Fruit fly (Drosophila melanogaster) whole organism, wandering third instar larva: Measurements from ENCODE around the gene sl.

Experiments used
- Abd-B ChIP-seq: fragments of >200 bp; optimal IDR thresholded peaks from 2 replicates; lab custom pipeline; 2017; ENCODE audit warnings: missing biosample characterization, missing genetic modification characterization
- CrebA ChIP-seq: fragments of 200-800 bp; sonication (Bioruptor generic); optimal IDR thresholded peaks from 2 replicates; lab custom pipeline; 2016; ENCODE audit warnings: missing biosample characterization, mild to moderate bottlenecking, missing genetic modification characterization, borderline replicate concordance
- Dfd ChIP-seq: fragments of >200 bp; optimal IDR thresholded peaks from 2 replicates; lab custom pipeline; 2017; ENCODE audit warnings: missing biosample characterization, missing genetic modification characterization
- Hr78 ChIP-seq: fragments of >200 bp; optimal IDR thresholded peaks from 2 replicates; lab custom pipeline; 2017; ENCODE audit warnings: missing biosample characterization, missing genetic modification characterization
- dl ChIP-seq, 2 experiments: fragments of 175-275, 200-275 bp in 1 of 2; fragments of 200-275 bp in 1 of 2; sonication (Bioruptor generic); optimal IDR thresholded peaks; lab custom pipeline; 2018; ENCODE audit warnings: mild to moderate bottlenecking in 2 of 2, missing biosample characterization in 2 of 2, missing genetic modification characterization in 2 of 2, moderate library complexity in 2 of 2; ENCODE audit not compliant: partially characterized antibody in 2 of 2, insufficient read depth in 1 of 2
- h ChIP-seq: fragments of 200-800 bp; sonication (Bioruptor generic); optimal IDR thresholded peaks from 3 replicates; lab custom pipeline; 2016; ENCODE audit warnings: missing biosample characterization, mild to moderate bottlenecking, missing genetic modification characterization
- lola ChIP-seq: fragments of >200 bp; optimal IDR thresholded peaks from 2 replicates; lab custom pipeline; 2017; ENCODE audit warnings: missing biosample characterization, missing genetic modification characterization
- psq ChIP-seq: fragments of 200-800 bp; sonication (Bioruptor generic); optimal IDR thresholded peaks from 3 replicates; lab custom pipeline; 2017; ENCODE audit warnings: missing biosample characterization, mild to moderate bottlenecking, missing genetic modification characterization, moderate library complexity
- sage ChIP-seq: fragments of 200-800 bp; sonication (Bioruptor generic); optimal IDR thresholded peaks from 2 replicates; lab custom pipeline; 2016; ENCODE audit warnings: missing biosample characterization, mild to moderate bottlenecking, missing genetic modification characterization
- tai ChIP-seq: sonication (Bioruptor generic); optimal IDR thresholded peaks from 2 replicates; lab custom pipeline; 2016; ENCODE audit warnings: missing biosample characterization, missing genetic modification characterization

DNA sequence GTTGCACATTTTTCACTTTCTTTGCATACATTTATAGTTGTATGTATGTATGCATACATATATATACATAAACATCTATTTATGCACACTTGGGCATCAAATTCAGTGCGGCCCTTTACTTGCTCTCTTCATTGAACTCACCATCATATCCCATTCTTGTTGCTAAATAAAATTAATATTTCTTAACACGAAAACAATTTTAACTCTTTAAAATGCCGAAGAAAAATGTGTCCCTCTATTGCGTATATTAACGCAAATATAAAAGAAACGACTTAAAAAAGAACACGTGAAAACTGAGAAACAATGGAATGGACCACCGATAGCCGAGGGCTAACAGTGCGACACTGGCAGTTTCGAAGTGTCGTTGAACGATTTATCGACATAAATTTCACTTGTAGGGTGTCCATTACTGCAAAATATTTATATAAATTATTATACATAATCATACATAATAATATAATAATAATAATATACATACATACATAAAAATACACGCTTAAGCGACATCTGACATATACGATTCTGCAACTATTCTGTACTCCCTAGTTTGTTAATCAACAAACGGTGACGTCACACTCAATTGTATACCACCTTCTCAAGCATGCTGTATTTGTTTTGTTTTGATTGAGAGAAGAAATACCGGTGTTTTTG is 8.7 kb downstream of the sl start, which contains the start of the genes U2af50 and PIG-Q:
- peak; percentile 51 for TF ChIP-seq sage (GFP tag; lab: Kevin White, UChicago)
- no peak for TF ChIP-seq tai (GFP tag; lab: Kevin White, UChicago)
- no peak for TF ChIP-seq Abd-B (GFP tag; lab: Kevin White, UChicago)
- TF ChIP-seq psq (GFP tag; lab: Kevin White, UChicago) = peak; percentile 82
- no peak for TF ChIP-seq Hr78 (GFP tag; lab: Kevin White, UChicago)
- TF ChIP-seq Dfd (GFP tag; lab: Kevin White, UChicago) = no peak
- no peak for TF ChIP-seq CrebA (GFP tag; lab: Kevin White, UChicago)
- no peak for TF ChIP-seq dl (GFP tag; optimal IDR thresholded peaks at IDR 0.05; lab: Kevin White, UChicago; ENCODE audit: insufficient read depth in 1 of 2, partially characterized antibody in 2 of 2)
- TF ChIP-seq h (GFP tag; lab: Kevin White, UChicago) = no peak
- TF ChIP-seq lola (GFP tag; lab: Kevin White, UChicago) = no peak
